Worm (Caenorhabditis elegans) whole organism, young adult: ENCODE results near the gene C47A10.12.

Experiments
- bed-1 ChIP-seq: fragments of 200-800 bp; sonication (Bioruptor generic); IDR thresholded peaks from 2 replicates; pipeline ENCODE4 v1.3.6; 2022; ENCODE audit warnings: missing genetic modification reagents, missing genetic modification characterization, missing compliant biosample characterization
- efl-1 ChIP-seq: fragments of 150-350 bp; optimal IDR thresholded peaks from 2 replicates; lab custom pipeline; 2014; ENCODE audit warnings: missing biosample characterization, missing genetic modification reagents, missing genetic modification characterization
- sptf-2 ChIP-seq: fragments of 200-800 bp; sonication (Bioruptor generic); optimal IDR thresholded peaks from 2 replicates; lab custom pipeline; 2018; ENCODE audit warnings: mild to moderate bottlenecking, missing genetic modification characterization, missing compliant biosample characterization

DNA sequence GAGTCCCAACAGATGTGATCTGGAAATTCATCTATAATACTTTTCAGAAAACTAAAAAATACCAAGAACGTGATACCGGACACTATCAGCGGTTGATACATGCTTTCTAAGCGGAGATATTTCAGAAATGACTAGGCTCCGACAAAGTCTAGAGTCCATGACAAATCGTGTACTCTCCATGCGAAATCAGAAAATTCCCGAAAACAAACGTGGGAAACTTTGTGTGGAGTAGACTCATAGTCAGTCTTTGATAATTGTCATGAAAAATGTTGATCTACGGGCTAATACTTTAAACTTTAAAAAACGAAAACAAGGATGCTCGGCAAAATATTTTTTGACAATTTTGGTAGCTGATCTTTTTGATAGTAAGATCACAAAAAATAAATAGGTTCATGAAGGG, 21.1 kb downstream of the C47A10.12 start, which contains the start of gene srx-18:
- TF ChIP-seq efl-1 (no peak), sptf-2 (GFP tag; lab: Kevin White, UChicago) (no peak), bed-1 (GFP tag; lab: Robert Waterston, UW) (no peak)
